Fruit fly (Drosophila melanogaster): Measurements from ENCODE around the gene tx.

DNA sequence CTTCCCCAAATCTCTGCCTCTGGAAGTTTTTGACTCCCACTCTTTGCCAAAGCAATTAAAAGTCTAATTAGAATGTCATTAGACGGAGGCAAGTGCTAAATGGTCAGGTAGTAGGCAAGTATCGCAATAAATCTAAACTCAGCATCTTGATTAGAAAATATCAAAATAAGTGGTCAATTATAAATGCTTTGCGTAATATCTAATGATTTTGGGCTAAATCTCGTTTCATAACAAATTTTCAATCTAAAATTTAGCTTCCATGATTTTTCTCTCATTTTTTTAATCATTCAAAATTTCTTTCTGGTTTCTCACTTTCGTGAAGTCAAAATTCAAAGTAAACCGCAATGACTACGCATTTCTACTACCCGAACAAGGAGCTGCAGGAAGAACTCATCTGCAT lies 26.8 kb upstream of the tx start, which contains the start of gene Ald2:
- TF ChIP-seq CG32264 (GFP tag; optimal IDR thresholded peaks at IDR 0.05) (no peak), sage (GFP tag; optimal IDR thresholded peaks at IDR 0.05) (no peak), h (GFP tag; optimal IDR thresholded peaks at IDR 0.05) (no peak), jim (GFP tag; optimal IDR thresholded peaks at IDR 0.05) (no peak), Sp1 (GFP tag; optimal IDR thresholded peaks at IDR 0.05) (no peak)

All from whole organism, wandering third instar larva.